Worm (Caenorhabditis elegans): ENCODE data around the gene glb-30.

Gene glb-30

DNA sequence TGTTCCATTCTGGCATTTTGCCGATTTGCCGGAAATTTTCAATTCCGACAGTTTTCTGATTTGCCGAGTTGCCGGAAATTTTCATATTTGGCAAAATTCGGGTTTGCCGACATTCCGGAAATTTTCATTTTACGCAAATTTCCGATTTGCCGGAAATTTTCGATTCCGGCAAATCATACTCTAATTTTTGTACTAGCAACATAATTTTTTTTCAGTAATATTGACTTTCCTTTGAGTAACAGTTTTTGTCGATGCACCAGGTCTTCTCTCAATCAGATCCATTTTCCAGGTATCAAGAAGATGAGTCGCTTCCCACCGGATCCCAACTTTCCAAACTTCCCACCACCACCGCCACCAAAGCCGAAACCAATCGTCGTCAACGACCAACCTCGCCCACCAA, 27.3 kb downstream of the glb-30 start, which contains the start of gene Y22D7AL.3:
TSS of gene Y22D7AL.3 (plus strand) at position 301 of the 400 bp plus-strand sequence.
- no peak for TF ChIP-seq pax-1 (tag; optimal IDR thresholded peaks at IDR 0.05)
- TF ChIP-seq pros-1 (tag; optimal IDR thresholded peaks at IDR 0.05): no peak
- TF ChIP-seq ets-4 (tag; optimal IDR thresholded peaks at IDR 0.05): no peak
- no peak for TF ChIP-seq unc-86 (tag; optimal IDR thresholded peaks at IDR 0.05)
- no peak for TF ChIP-seq fkh-10 (GFP tag; optimal IDR thresholded peaks at IDR 0.05)
- TF ChIP-seq pha-4 (tag; optimal IDR thresholded peaks at IDR 0.05): no peak
- TF ChIP-seq K09A11.1 (tag; optimal IDR thresholded peaks at IDR 0.05; ENCODE audit: insufficient read depth): no peak
- TF ChIP-seq che-1 (tag; optimal IDR thresholded peaks at IDR 0.05): no peak
- TF ChIP-seq ceh-9 (tag; optimal IDR thresholded peaks at IDR 0.05): no peak
- no peak for TF ChIP-seq odd-2 (tag; optimal IDR thresholded peaks at IDR 0.05)
- no peak for TF ChIP-seq ceh-48 (tag; optimal IDR thresholded peaks at IDR 0.05)
- TF ChIP-seq ceh-45 (GFP tag; IDR thresholded peaks at IDR 0.05): no peak
- no peak for TF ChIP-seq pat-9 (tag; optimal IDR thresholded peaks at IDR 0.05)
- no peak for TF ChIP-seq Y22D7AL.16 (tag; optimal IDR thresholded peaks at IDR 0.05)
- TF ChIP-seq ceh-24 (tag; optimal IDR thresholded peaks at IDR 0.05): no peak
- TF ChIP-seq ahr-1 (tag; optimal IDR thresholded peaks at IDR 0.05): no peak
- no peak for TF ChIP-seq hlh-15 (tag; optimal IDR thresholded peaks at IDR 0.05)
- TF ChIP-seq T23F11.4 (GFP tag; optimal IDR thresholded peaks at IDR 0.05): no peak
- TF ChIP-seq ceh-2 (tag; optimal IDR thresholded peaks at IDR 0.05): no peak
- TF ChIP-seq C08G9.2 (tag; optimal IDR thresholded peaks at IDR 0.05): no peak

DNA sequence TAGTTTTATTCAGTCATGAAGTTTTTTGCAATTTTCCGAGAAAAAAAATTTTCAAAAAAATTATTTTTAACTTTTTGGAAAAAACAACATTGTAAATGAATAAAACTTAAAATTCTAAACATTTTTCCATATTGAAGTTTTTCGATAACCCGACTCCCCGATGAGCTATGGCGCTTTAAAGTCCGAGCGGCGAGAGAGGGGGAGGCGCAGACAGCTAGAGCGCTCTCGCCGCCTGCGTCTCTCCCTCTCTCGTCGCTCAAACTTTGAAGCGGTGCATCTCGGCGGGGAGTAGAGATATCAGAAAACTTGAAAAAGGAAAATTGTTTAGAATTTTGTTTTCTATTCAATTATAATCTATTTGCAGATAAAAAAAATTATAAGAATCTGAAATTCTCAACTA, 30.1 kb downstream of the glb-30 start:
- TF ChIP-seq ttx-3 (tag; optimal IDR thresholded peaks at IDR 0.05): no peak
- no peak for TF ChIP-seq tbx-2 (tag; optimal IDR thresholded peaks at IDR 0.05)
- no peak for TF ChIP-seq hlh-6 (tag; optimal IDR thresholded peaks at IDR 0.05)
- TF ChIP-seq hlh-15 (tag; optimal IDR thresholded peaks at IDR 0.05): no peak
- no peak for TF ChIP-seq C08G9.2 (tag; optimal IDR thresholded peaks at IDR 0.05)
- no peak for TF ChIP-seq ceh-45 (GFP tag; IDR thresholded peaks at IDR 0.05)
- no peak for TF ChIP-seq unc-55 (GFP tag; optimal IDR thresholded peaks at IDR 0.05)
- TF ChIP-seq gmeb-2 (tag; optimal IDR thresholded peaks at IDR 0.05): no peak
- no peak for TF ChIP-seq elt-4 (tag; optimal IDR thresholded peaks at IDR 0.05)
- TF ChIP-seq ceh-22 (tag; optimal IDR thresholded peaks at IDR 0.05): no peak
- TF ChIP-seq ceh-48 (tag; optimal IDR thresholded peaks at IDR 0.05): no peak
- TF ChIP-seq pha-4 (tag; optimal IDR thresholded peaks at IDR 0.05): no peak
- no peak for TF ChIP-seq ceh-19 (GFP tag; optimal IDR thresholded peaks at IDR 0.05)

DNA sequence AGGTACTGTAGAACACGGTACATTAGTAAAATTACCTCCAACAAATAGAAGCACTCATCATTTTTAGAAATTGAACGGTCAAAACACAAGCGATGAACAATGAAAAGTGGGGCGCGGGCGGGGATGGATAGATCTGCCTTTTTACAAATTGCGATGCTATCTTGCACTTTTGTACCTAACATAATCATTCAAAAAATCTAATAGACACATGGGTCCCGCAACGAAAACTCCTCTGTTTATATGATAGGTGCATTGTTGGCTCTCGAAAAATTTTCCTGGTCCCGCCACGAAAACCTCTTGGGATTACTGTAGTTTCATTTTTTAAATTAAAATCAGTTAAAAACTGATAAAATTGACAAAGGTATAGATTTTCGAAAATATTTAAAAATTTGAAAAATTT, 34.1 kb downstream of the glb-30 start, which contains the start of gene Y22D7AL.11:
TSS of gene Y22D7AL.11 (minus strand) at position 101 of the 400 bp plus-strand sequence.
- TF ChIP-seq tbx-2 (tag; optimal IDR thresholded peaks at IDR 0.05) (no peak), nhr-232 (tag; optimal IDR thresholded peaks at IDR 0.05) (no peak), hlh-30 (tag; optimal IDR thresholded peaks at IDR 0.05; ENCODE audit: insufficient read depth) (no peak), elt-4 (tag; optimal IDR thresholded peaks at IDR 0.05) (no peak), C08G9.2 (tag; optimal IDR thresholded peaks at IDR 0.05) (no peak), nfya-1 (tag; optimal IDR thresholded peaks at IDR 0.05) (no peak), ttx-3 (tag; optimal IDR thresholded peaks at IDR 0.05) (no peak), sdc-2 (tag; optimal IDR thresholded peaks at IDR 0.05) (no peak), npax-4 (tag; optimal IDR thresholded peaks at IDR 0.05) (no peak), rnt-1 (tag; optimal IDR thresholded peaks at IDR 0.05) (no peak), ceh-48 (tag; optimal IDR thresholded peaks at IDR 0.05) (no peak), Y22D7AL.16 (tag; optimal IDR thresholded peaks at IDR 0.05) (no peak)

DNA sequence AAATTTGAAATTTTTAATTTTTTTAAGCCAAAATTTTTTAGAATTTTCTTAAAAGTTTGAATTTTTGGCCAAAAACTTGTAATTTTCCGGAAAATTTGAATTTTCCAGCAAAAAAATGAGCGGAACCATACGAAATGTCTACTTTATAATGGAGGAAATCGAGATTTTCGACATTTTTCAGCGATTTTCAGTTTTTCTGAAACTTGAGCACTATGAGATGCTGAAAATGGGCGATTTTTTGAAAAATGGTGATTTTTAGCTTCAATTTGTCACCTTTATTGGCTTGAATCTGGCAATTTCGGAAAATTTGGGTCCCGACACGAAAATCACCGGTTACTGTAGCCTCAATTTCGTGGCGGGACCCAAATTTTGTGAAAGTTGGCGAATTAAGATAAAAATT, 41.9 kb downstream of the glb-30 start, which contains the start of gene Y22D7AL.4:
TSS of gene Y22D7AL.4 (plus strand) at position 109 of the 400 bp plus-strand sequence.
- no peak for TF ChIP-seq fkh-6 (tag; optimal IDR thresholded peaks at IDR 0.05)
